Fruit fly (Drosophila melanogaster): Measurements from ENCODE around the gene tna.
A peak's percentile ranks its signal among the peaks of the same experiment; 100 is the strongest.

tna gene

DNA sequence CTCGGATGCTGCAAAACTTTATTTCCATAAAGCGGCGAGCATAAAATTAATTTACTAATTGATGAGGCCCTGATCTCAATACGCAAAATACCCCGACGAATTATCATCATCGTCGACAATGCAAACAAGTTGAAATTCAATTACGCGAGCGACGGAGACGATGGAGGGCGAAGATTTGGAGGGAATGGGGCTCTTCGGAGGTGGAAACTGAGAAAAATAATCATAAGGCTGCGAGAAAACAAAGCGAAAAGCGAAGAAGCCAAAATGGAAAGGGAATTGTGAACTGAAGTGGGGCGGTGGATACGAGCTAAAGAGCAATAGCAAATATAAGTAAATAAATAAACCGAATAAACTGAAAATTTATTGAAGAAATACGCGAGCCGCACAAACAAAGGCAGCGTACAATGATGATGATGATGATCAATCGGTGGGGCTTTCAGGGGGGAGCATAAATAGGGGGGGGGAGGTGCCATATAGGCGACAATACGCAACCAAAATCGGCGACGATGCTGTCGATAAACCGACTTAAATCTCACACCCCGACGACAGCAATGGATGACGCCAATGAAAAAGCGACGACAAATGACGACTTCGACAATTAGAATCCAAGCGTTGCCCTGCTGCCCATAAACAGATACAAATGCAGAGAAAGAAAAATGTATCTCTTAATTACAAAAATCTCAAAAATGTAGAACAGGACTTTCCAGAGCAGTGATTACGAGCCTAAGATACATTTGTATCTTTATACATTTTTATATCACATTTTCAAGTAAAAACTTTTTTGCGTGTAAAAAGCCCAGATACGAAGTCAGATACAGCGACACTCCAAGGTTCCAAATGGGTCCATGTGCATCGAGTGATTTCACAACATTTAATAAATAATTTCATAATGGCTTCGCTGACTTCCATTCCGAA lies 2.8 kb downstream of the tna start (continued):
- TF ChIP-seq CG1233 (GFP tag; optimal IDR thresholded peaks at IDR 0.05) (peak; percentile 48), CG18476 (GFP tag; optimal IDR thresholded peaks at IDR 0.05) (peak; percentile 18), ken (GFP tag; IDR thresholded peaks at IDR 0.05) (peak; percentile 64; the same call in 2 of the 3 replicates), CG15696 (tag; optimal IDR thresholded peaks at IDR 0.05) (no peak), lola (GFP tag; optimal IDR thresholded peaks at IDR 0.05) (peak in 1 of 3 experiments; percentile 4), CG16813 (GFP tag; IDR thresholded peaks at IDR 0.05; ENCODE audit: partially characterized antibody) (no peak), Dfd (GFP tag; optimal IDR thresholded peaks at IDR 0.05) (no peak), NC2β (GFP tag; optimal IDR thresholded peaks at IDR 0.05) (no peak), fu2 (GFP tag; optimal IDR thresholded peaks at IDR 0.05) (peak; percentile 30), dati (GFP tag; IDR thresholded peaks at IDR 0.05) (peak; percentile 23; the same call in 1 of the 2 replicates), BtbVII (GFP tag; optimal IDR thresholded peaks at IDR 0.05) (peak; percentile 32), CG10959 (GFP tag; IDR thresholded peaks at IDR 0.05) (no peak), HLH3B (GFP tag; IDR thresholded peaks at IDR 0.05) (peak; percentile 78), unpg (GFP tag; optimal IDR thresholded peaks at IDR 0.05) (peak; percentile 70), danr (GFP tag; IDR thresholded peaks at IDR 0.05) (peak; percentile 53; the same call in 1 of the 2 replicates), CG13287 (GFP tag; IDR thresholded peaks at IDR 0.05; ENCODE audit: partially characterized antibody) (no peak), CG7271 (tag; optimal IDR thresholded peaks at IDR 0.05) (no peak), D19A (tag; optimal IDR thresholded peaks at IDR 0.05) (peak; percentile 26), sob (GFP tag; IDR thresholded peaks at IDR 0.05) (peak; percentile 73), CG12659 (GFP tag; optimal IDR thresholded peaks at IDR 0.05) (peak; percentile 58), Hr78 (GFP tag; optimal IDR thresholded peaks at IDR 0.05) (no peak), CG10147 (GFP tag; optimal IDR thresholded peaks at IDR 0.05) (peak; percentile 45), CG17385 (GFP tag; optimal IDR thresholded peaks at IDR 0.05) (peak; percentile 63), Xrp1 (GFP tag; IDR thresholded peaks at IDR 0.05) (peak; percentile 72; the same call in 1 of the 2 replicates), CG1603 (tag; optimal IDR thresholded peaks at IDR 0.05) (peak; percentile 37), CG17328 (GFP tag; IDR thresholded peaks at IDR 0.05) (peak; percentile 80), HLH54F (GFP tag; optimal IDR thresholded peaks at IDR 0.05) (peak; percentile 47), so (GFP tag; IDR thresholded peaks at IDR 0.05) (peak; percentile 69; the same call in 2 of the 3 replicates), h (optimal IDR thresholded peaks at IDR 0.05) (no peak), nom (GFP tag; optimal IDR thresholded peaks at IDR 0.05) (peak; percentile 7), bigmax (GFP tag; optimal IDR thresholded peaks at IDR 0.05) (no peak), CG1792 (GFP tag; optimal IDR thresholded peaks at IDR 0.05) (peak; percentile 60), maf-S (GFP tag; optimal IDR thresholded peaks at IDR 0.05) (no peak), CG8290 (GFP tag; optimal IDR thresholded peaks at IDR 0.05) (no peak), CG8290 (tag; optimal IDR thresholded peaks at IDR 0.05) (peak in 1 of 2 experiments; percentile 46), CG15514 (GFP tag; optimal IDR thresholded peaks at IDR 0.05) (peak; percentile 33), CG17568 (GFP tag; optimal IDR thresholded peaks at IDR 0.05) (peak; percentile 20), oc (tag; optimal IDR thresholded peaks at IDR 0.05) (peak; percentile 29), chn (GFP tag; optimal IDR thresholded peaks at IDR 0.05) (peak; percentile 60), Stat92E (GFP tag; optimal IDR thresholded peaks at IDR 0.05) (no peak), Pdp1 (GFP tag; optimal IDR thresholded peaks at IDR 0.05) (peak; percentile 51 to 57), gsb (GFP tag; IDR thresholded peaks at IDR 0.05) (no peak), Six4 (GFP tag; optimal IDR thresholded peaks at IDR 0.05) (peak; percentile 54), repo (GFP tag; optimal IDR thresholded peaks at IDR 0.05) (peak; percentile 37), TFAM (GFP tag; optimal IDR thresholded peaks at IDR 0.05) (no peak), Hmr (GFP tag; optimal IDR thresholded peaks at IDR 0.05) (peak; percentile 67), dmrt99B (tag; optimal IDR thresholded peaks at IDR 0.05) (peak; percentile 81), gt (GFP tag; IDR thresholded peaks at IDR 0.05) (no peak)

Measured in whole organism, embryonic.